Worm (Caenorhabditis elegans): ENCODE results near the gene lgc-31.

lgc-31 gene

ce11 chrV:15533096-15533495 lies 11.3 kb upstream of the lgc-31 start, which contains the start of gene F21A3.11:
Gene F21A3.11, minus strand, starts transcription at chrV:15533212.
- peak; percentile 54 for TF ChIP-seq pha-4 (tag; optimal IDR thresholded peaks at IDR 0.05)
- TF ChIP-seq aly-2 (tag; optimal IDR thresholded peaks at IDR 0.05) = no peak
- TF ChIP-seq elt-2 (tag; optimal IDR thresholded peaks at IDR 0.05) = peak; percentile 73
- peak; percentile 31 for TF ChIP-seq pqm-1 (tag; optimal IDR thresholded peaks at IDR 0.05)

DNA sequence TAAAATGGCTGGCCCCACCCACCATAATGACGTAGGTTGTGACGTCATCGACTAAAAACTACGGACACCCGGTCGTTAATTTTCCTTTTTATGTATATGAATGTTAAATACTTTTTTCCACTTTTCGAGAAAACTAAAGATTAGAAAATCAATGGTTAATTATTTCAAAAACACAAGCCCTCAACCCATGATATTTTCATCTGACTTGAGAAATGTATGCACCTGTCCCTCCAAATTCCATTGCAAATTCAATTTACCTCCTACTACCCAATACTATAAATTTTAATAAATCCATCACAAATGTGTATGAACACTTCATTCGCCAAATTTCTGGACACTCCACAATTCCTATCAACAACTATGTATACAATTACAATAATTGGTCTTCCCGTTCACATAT lies 7.2 kb upstream of the lgc-31 start, which contains the start of gene srh-276:
Gene srh-276, plus strand, starts transcription at position 301 of the 400 bp plus-strand sequence.
- TF ChIP-seq ztf-4 (tag; optimal IDR thresholded peaks at IDR 0.05) (no peak), zag-1 (tag; optimal IDR thresholded peaks at IDR 0.05) (no peak), ztf-11 (tag; optimal IDR thresholded peaks at IDR 0.05) (no peak), snpc-4 (tag; optimal IDR thresholded peaks at IDR 0.05) (no peak), nhr-67 (tag; optimal IDR thresholded peaks at IDR 0.05) (no peak), mdl-1 (tag; optimal IDR thresholded peaks at IDR 0.05) (no peak)

DNA sequence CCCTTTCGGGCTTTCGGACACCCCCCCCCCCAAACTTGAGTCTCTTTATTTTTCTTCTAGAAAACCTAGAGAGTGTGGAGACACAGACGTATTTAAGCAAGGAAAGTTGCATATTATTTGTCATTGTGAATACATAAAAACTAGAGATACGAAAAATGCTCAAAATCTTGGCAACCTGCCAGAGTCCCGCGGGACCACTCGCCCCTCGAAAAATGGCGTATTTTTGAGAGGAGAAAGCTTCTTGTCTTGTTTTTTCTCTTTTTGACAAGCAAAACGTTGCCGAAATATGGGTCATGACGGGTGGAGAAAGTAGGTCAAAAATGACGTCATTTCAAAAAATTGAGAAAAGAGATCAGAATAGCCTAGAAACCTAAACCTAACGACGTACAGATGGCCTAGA lies 1.4 kb downstream of the lgc-31 start:
- TF ChIP-seq nfya-1 (tag; optimal IDR thresholded peaks at IDR 0.05; ENCODE audit: insufficient read depth) (no peak), lin-39 (tag; optimal IDR thresholded peaks at IDR 0.05) (peak; percentile 11)

DNA sequence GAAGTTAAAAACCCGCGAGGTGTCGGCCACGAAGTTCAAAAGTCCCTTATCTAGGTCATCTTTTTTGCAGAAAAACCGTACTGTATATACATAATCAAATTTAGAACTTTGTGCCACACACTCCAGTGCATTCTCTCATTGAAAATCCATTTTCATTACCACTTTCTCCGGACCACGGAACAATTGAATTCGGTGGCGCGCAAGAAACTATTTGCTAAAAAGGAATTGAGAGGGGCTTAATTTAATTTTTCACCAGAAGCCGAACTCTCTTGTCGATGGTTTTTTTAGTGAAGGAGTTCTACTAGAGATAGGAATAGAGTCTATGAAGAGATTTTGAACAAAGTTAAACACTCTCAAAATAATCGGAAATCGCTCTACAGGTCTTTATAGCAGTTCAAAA lies 2.0 kb downstream of the lgc-31 start:
- TF ChIP-seq ZK546.5 (tag; optimal IDR thresholded peaks at IDR 0.05) = no peak
- TF ChIP-seq nfya-1 (tag; optimal IDR thresholded peaks at IDR 0.05; ENCODE audit: insufficient read depth) = no peak
- no peak for TF ChIP-seq lsy-12 (tag; optimal IDR thresholded peaks at IDR 0.05)
- no peak for TF ChIP-seq nhr-23 (tag; optimal IDR thresholded peaks at IDR 0.05)
- TF ChIP-seq hmg-11 (tag; optimal IDR thresholded peaks at IDR 0.05) = no peak
- no peak for TF ChIP-seq nhr-11 (tag; optimal IDR thresholded peaks at IDR 0.05)
- no peak for TF ChIP-seq nhr-77 (tag; optimal IDR thresholded peaks at IDR 0.05)
- TF ChIP-seq nhr-67 (tag; optimal IDR thresholded peaks at IDR 0.05) = no peak

DNA sequence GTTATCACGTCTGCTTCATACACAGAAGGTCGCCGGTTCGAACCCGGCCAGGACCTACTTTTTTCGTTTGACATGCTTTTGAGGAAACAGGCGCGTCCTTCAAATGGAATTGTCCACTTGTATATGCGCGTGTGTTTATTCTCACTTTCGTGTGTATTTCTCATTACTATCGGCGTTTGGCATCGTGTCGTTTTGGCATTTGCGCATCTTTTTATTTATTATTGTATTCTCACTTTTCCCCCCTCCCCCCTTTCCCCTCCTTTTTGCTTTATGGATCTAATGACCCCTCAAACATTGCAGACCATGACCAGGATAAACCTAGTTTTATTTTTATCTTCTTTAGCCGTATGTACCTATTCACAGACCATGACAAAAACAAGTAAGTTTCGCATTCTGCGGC lies 4.4 kb downstream of the lgc-31 start, which contains the start of gene F21A3.3:
Gene F21A3.3, plus strand, starts transcription at position 301 of the 400 bp plus-strand sequence.
- TF ChIP-seq ama-1 (optimal IDR thresholded peaks at IDR 0.05) (no peak), aly-2 (tag; optimal IDR thresholded peaks at IDR 0.05) (no peak), ceh-16 (tag; optimal IDR thresholded peaks at IDR 0.05) (no peak)

- TF ChIP-seq elt-1 (tag; optimal IDR thresholded peaks at IDR 0.05) (no peak), lin-39 (tag; optimal IDR thresholded peaks at IDR 0.05) (no peak), aly-2 (tag; optimal IDR thresholded peaks at IDR 0.05) (no peak), jun-1 (tag; optimal IDR thresholded peaks at IDR 0.05) (no peak), elt-2 (tag; optimal IDR thresholded peaks at IDR 0.05) (no peak), tbx-2 (tag; optimal IDR thresholded peaks at IDR 0.05) (no peak), unc-62 (GFP tag; optimal IDR thresholded peaks at IDR 0.05) (no peak), nhr-23 (tag; optimal IDR thresholded peaks at IDR 0.05) (no peak), mdl-1 (tag; optimal IDR thresholded peaks at IDR 0.05) (no peak), eor-1 (tag; optimal IDR thresholded peaks at IDR 0.05) (no peak), elt-3 (tag; optimal IDR thresholded peaks at IDR 0.05) (no peak), snpc-4 (tag; optimal IDR thresholded peaks at IDR 0.05) (no peak)
Observed at ce11 chrV:15516476-15516875, 5.3 kb downstream of the lgc-31 start.

- TF ChIP-seq elt-2 (tag; optimal IDR thresholded peaks at IDR 0.05) (peak; percentile 36), pqm-1 (tag; optimal IDR thresholded peaks at IDR 0.05) (peak; percentile 54), fkh-10 (GFP tag; optimal IDR thresholded peaks at IDR 0.05) (no peak), fkh-2 (tag; optimal IDR thresholded peaks at IDR 0.05) (no peak), snpc-4 (tag; optimal IDR thresholded peaks at IDR 0.05) (no peak), nfya-1 (tag; optimal IDR thresholded peaks at IDR 0.05; ENCODE audit: insufficient read depth) (no peak)
Observed at ce11 chrV:15515365-15515764, 6.5 kb downstream of the lgc-31 start.

Data from whole organism, L3 larva.